Fruit fly (Drosophila melanogaster): ENCODE measurements around the gene Prosbeta3.

DNA sequence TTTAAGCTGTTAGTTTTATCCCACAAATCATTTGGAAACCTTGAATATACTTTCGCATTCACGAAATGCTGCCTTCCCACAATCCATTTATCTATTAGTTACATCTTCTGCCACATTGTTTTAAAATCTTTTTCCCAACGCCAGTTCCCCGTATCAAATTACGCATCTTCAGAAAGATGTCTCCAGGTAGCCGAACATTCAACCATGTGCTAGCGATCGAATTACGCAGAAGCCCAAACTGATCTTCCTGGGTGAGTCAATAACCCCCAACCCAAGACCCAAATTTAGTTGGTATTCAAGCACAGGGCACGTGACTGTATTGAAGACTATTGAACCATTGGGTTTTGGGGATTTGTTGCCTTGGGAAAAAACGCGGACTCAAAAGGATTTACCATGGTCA, 17.9 kb upstream of the Prosbeta3 start:
- TF ChIP-seq bab1 (GFP tag; optimal IDR thresholded peaks at IDR 0.05) (no peak), Clk (GFP tag; optimal IDR thresholded peaks at IDR 0.05) (no peak), Hr96 (GFP tag; optimal IDR thresholded peaks at IDR 0.05) (no peak), tj (GFP tag; optimal IDR thresholded peaks at IDR 0.05) (no peak), Crg-1 (GFP tag; optimal IDR thresholded peaks at IDR 0.05) (no peak)

Data from whole organism, adult.